Worm (Caenorhabditis elegans) whole organism, midembryonic: ENCODE data around the gene itm-2.

Source experiments
- klf-2 ChIP-seq: fragments of 200-800 bp; sonication (Bioruptor generic); conservative IDR thresholded peaks from 2 replicates; pipeline ENCODE4 v1.3.6; 2022; ENCODE audit warnings: missing genetic modification reagents, missing genetic modification characterization, missing compliant biosample characterization
- ztf-23 ChIP-seq: fragments of 200-800 bp; sonication (Bioruptor generic); IDR thresholded peaks from 2 replicates; pipeline ENCODE4 v1.3.6; 2022; ENCODE audit warnings: missing genetic modification reagents, missing genetic modification characterization, missing compliant biosample characterization
- ztf-29 ChIP-seq: fragments of 200-800 bp; sonication (Bioruptor generic); IDR thresholded peaks from 2 replicates; pipeline ENCODE4 v1.3.6; 2022; ENCODE audit warnings: missing genetic modification reagents, missing genetic modification characterization, missing compliant biosample characterization

- TF ChIP-seq ztf-23 (GFP tag; lab: Robert Waterston, UW) (no peak), ztf-29 (GFP tag; lab: Robert Waterston, UW) (no peak), klf-2 (GFP tag; lab: Robert Waterston, UW) (no peak)
Measured at ce11 chrX:5489538-5489937, 44.6 kb downstream of the itm-2 start, which contains the start of gene F55D1.1.
